Fruit fly (Drosophila melanogaster): ENCODE data around the gene CG14720.

The CG14720 gene

DNA sequence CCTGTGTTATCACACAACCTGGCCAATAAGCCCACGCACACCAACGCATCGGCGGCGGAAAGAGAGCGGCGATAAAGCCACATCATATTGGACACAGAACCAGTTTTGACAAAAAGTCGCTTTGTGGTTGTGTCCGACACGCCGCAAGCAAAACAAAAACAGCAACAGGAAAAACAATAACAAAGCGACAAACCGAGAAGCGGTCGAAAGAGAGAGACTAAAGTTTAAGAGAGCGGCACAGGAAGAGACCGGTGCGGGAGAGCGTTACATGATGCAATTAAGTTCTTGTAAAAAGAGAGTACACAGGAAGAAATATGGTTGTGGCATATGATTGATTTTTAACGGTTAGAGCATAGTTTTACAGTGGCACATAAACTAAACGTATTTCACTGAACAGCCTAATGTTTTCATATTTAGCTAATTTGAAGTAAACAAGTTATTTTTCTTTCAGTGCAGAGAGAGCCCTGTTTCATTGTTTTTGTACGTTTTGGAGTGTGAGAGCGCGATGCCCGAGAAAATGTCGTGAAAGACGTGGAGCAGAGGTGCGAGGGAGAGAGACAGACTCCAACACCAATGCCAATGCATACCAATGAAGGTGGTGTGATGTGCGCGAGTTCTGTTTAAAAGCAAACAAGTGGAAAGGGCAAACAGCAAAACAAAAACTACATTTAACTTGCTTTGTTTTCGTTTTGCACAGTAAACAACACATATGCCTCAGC, 49.4 kb downstream of the CG14720 start:
- TF ChIP-seq CG5204 (GFP tag; optimal IDR thresholded peaks at IDR 0.05) (peak; percentile 100), CG12768 (GFP tag; optimal IDR thresholded peaks at IDR 0.05) (peak; percentile 100), tj (GFP tag; optimal IDR thresholded peaks at IDR 0.05) (peak; percentile 97), bab1 (GFP tag; optimal IDR thresholded peaks at IDR 0.05) (peak; percentile 99), kay (GFP tag; ENCODE audit: borderline replicate concordance) (peak; percentile 99), Hr96 (GFP tag; optimal IDR thresholded peaks at IDR 0.05) (peak; percentile 100), pad (GFP tag; optimal IDR thresholded peaks at IDR 0.05) (peak; percentile 97), Crg-1 (GFP tag; optimal IDR thresholded peaks at IDR 0.05) (peak; percentile 100), CG14711 (tag; optimal IDR thresholded peaks at IDR 0.05) (peak; percentile 99), Clk (GFP tag; optimal IDR thresholded peaks at IDR 0.05) (peak; percentile 100), CG11617 (GFP tag; optimal IDR thresholded peaks at IDR 0.05) (peak; percentile 100), toe (GFP tag; optimal IDR thresholded peaks at IDR 0.05) (peak; percentile 100), CG1620 (GFP tag; optimal IDR thresholded peaks at IDR 0.05) (peak; percentile 100), CG7101 (tag; optimal IDR thresholded peaks at IDR 0.05) (peak; percentile 100), CG33017 (tag; optimal IDR thresholded peaks at IDR 0.05) (peak; percentile 100), ovo (GFP tag; optimal IDR thresholded peaks at IDR 0.05) (peak; percentile 96), CG7045 (GFP tag; optimal IDR thresholded peaks at IDR 0.05) (peak; percentile 100), cic (GFP tag; optimal IDR thresholded peaks at IDR 0.05) (peak; percentile 97), Mnt (GFP tag; optimal IDR thresholded peaks at IDR 0.05) (peak; percentile 99), cnc (optimal IDR thresholded peaks at IDR 0.05) (no peak)

DNA sequence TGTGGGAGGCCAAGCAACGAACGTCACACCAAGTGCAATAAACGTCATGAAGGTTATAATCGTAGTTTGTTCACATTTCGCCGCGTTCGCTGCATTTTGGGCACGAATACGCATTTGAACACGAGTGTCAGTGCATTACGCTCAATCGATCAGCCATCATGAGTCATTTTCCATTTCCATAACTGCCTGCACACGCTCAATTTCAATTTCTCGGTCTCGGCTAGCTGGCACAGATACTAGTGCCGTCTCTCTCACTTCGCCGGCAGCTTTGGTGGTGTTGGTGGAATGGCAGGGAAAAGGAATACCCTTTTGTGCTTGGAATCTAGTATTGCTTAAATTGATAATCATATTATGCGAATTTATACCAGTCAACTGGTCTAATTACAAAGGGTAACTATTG, 50.2 kb downstream of the CG14720 start:
- TF ChIP-seq kay (GFP tag; ENCODE audit: borderline replicate concordance) (peak; percentile 98), tj (GFP tag; optimal IDR thresholded peaks at IDR 0.05) (peak; percentile 72), toe (GFP tag; optimal IDR thresholded peaks at IDR 0.05) (no peak), CG5204 (GFP tag; optimal IDR thresholded peaks at IDR 0.05) (no peak), cic (GFP tag; optimal IDR thresholded peaks at IDR 0.05) (no peak), CG11617 (GFP tag; optimal IDR thresholded peaks at IDR 0.05) (no peak)

Data from whole organism, adult.